Fruit fly (Drosophila melanogaster) whole organism, embryonic: ENCODE data around the gene CG42296.

Experiments
- CG31224 ChIP-seq: fragments of 200-800 bp; sonication (Bioruptor generic); IDR thresholded peaks from 2 replicates; pipeline ENCODE4 v1.3.6; 2022; ENCODE audit warnings: missing biosample characterization, missing genetic modification characterization
- ewg ChIP-seq: fragments of 200-800 bp; sonication (Bioruptor generic); optimal IDR thresholded peaks from 3 replicates; lab custom pipeline; 2017; ENCODE audit warnings: mild to moderate bottlenecking, missing biosample characterization, missing genetic modification reagents, missing genetic modification characterization
- jing ChIP-seq: fragments of 200-800 bp; sonication (Bioruptor generic); optimal IDR thresholded peaks from 2 replicates; lab custom pipeline; 2018; ENCODE audit warnings: missing biosample characterization, mild to moderate bottlenecking, missing genetic modification characterization

- no peak for TF ChIP-seq jing (GFP tag; lab: Kevin White, UChicago)
- TF ChIP-seq CG31224 (GFP tag; lab: Robert Waterston, UW), result no peak
- TF ChIP-seq ewg, result no peak
Observed at dm6 chr2L:1986343-1987280, 49.2 kb downstream of the CG42296 start.
